Fruit fly (Drosophila melanogaster): ENCODE results near the gene Alp13.

- TF ChIP-seq CG12605 (GFP tag; IDR thresholded peaks at IDR 0.05) (no peak), rn (GFP tag; IDR thresholded peaks at IDR 0.05) (no peak), CG8301 (tag; optimal IDR thresholded peaks at IDR 0.05) (no peak), Snoo (tag; optimal IDR thresholded peaks at IDR 0.05) (no peak), CG9948 (tag; optimal IDR thresholded peaks at IDR 0.05) (no peak), CG32121 (GFP tag; IDR thresholded peaks at IDR 0.05) (no peak)
Measured at dm6 chr3R:10059952-10060351, 15.2 kb downstream of the Alp13 start, which contains the start of gene Npc2c.

Measured in whole organism, pupa.